Fruit fly (Drosophila melanogaster) whole organism, embryonic: ENCODE results near the gene Prx4.
A peak's percentile ranks its signal among the peaks of the same experiment; 100 is the strongest.

Experiments used
- B-H2 ChIP-seq: fragments of 200-800 bp; sonication (Bioruptor generic); optimal IDR thresholded peaks from 2 replicates; lab custom pipeline; 2018; ENCODE audit warnings: missing biosample characterization, mild to moderate bottlenecking, missing genetic modification characterization
- CG12155 ChIP-seq: fragments of 200-800 bp; sonication (Bioruptor generic); optimal IDR thresholded peaks from 3 replicates; lab custom pipeline; 2016; ENCODE audit warnings: missing biosample characterization, missing genetic modification characterization
- CG13424 ChIP-seq: fragments of 200-800 bp; sonication (Bioruptor generic); optimal IDR thresholded peaks from 2 replicates; lab custom pipeline; 2019; ENCODE audit warnings: missing biosample characterization, mild to moderate bottlenecking, missing genetic modification characterization, moderate library complexity
- CG15479 ChIP-seq: fragments of 200-800 bp; sonication (Bioruptor generic); optimal IDR thresholded peaks from 3 replicates; lab custom pipeline; 2019; ENCODE audit warnings: missing biosample characterization, mild to moderate bottlenecking, missing genetic modification characterization, moderate library complexity
- CG17359 ChIP-seq: fragments of 200-800 bp; sonication (Bioruptor generic); optimal IDR thresholded peaks from 3 replicates; lab custom pipeline; 2018; ENCODE audit warnings: missing biosample characterization, mild to moderate bottlenecking, missing genetic modification characterization, moderate library complexity
- CG17912 ChIP-seq: fragments of 200-800 bp; sonication (Bioruptor generic); optimal IDR thresholded peaks from 2 replicates; lab custom pipeline; 2018; ENCODE audit warnings: missing biosample characterization, mild to moderate bottlenecking, missing genetic modification characterization
- CG2712 ChIP-seq: fragments of 200-800 bp; optimal IDR thresholded peaks from 3 replicates; lab custom pipeline; 2019; ENCODE audit warnings: missing biosample characterization, mild to moderate bottlenecking, missing genetic modification characterization, moderate library complexity
- CG2889 ChIP-seq: fragments of 200-800 bp; sonication (Bioruptor generic); IDR thresholded peaks from 3 replicates; pipeline ENCODE4 v1.3.6; 2022; ENCODE audit warnings: missing biosample characterization, missing genetic modification characterization
- CG3163 ChIP-seq: fragments of 200-800 bp; sonication (Bioruptor generic); optimal IDR thresholded peaks from 3 replicates; lab custom pipeline; 2016; ENCODE audit warnings: missing biosample characterization, missing genetic modification characterization
- CG3847 ChIP-seq: fragments of 200-800 bp; sonication (Bioruptor generic); IDR thresholded peaks from 2 replicates; pipeline ENCODE4 v1.3.6; 2022; ENCODE audit warnings: missing biosample characterization, missing genetic modification characterization
- CG6254 ChIP-seq: fragments of 200-800 bp; sonication (Bioruptor generic); optimal IDR thresholded peaks from 3 replicates; lab custom pipeline; 2017; ENCODE audit warnings: mild to moderate bottlenecking, missing biosample characterization, missing genetic modification reagents, missing genetic modification characterization
- CG6654 ChIP-seq: fragments of 200-800 bp; sonication (Bioruptor generic); optimal IDR thresholded peaks from 2 replicates; lab custom pipeline; 2017; ENCODE audit warnings: missing biosample characterization, mild to moderate bottlenecking, missing genetic modification characterization
- CG6689 ChIP-seq: fragments of 200-800 bp; sonication (Bioruptor generic); IDR thresholded peaks from 2 replicates; pipeline ENCODE4 v1.3.6; 2022; ENCODE audit warnings: missing biosample characterization, missing genetic modification characterization
- CG9437 ChIP-seq: fragments of 200-800 bp; sonication (Bioruptor generic); optimal IDR thresholded peaks from 2 replicates; lab custom pipeline; 2018; ENCODE audit warnings: missing biosample characterization, mild to moderate bottlenecking, missing genetic modification characterization
- CG9817 ChIP-seq: fragments of 200-800 bp; sonication (Bioruptor generic); optimal IDR thresholded peaks from 2 replicates; lab custom pipeline; 2018; ENCODE audit warnings: missing biosample characterization, mild to moderate bottlenecking, missing genetic modification characterization, moderate library complexity
- CTCF ChIP-seq: fragments of 200-800 bp; sonication (Bioruptor generic); optimal IDR thresholded peaks from 2 replicates; lab custom pipeline; 2017; ENCODE audit warnings: missing biosample characterization, mild to moderate bottlenecking, missing genetic modification characterization, moderate library complexity
- Dll ChIP-seq: fragments of 200-800 bp; sonication (Bioruptor generic); IDR thresholded peaks from 4 replicates; pipeline ENCODE4 v1.3.6; 2022; ENCODE audit warnings: missing biosample characterization, missing genetic modification characterization; ENCODE audit not compliant: partially characterized antibody
- Doc2 ChIP-seq: fragments of 200-800 bp; sonication (Bioruptor generic); IDR thresholded peaks from 2 replicates; pipeline ENCODE4 v1.3.6; 2022; ENCODE audit warnings: missing biosample characterization, missing genetic modification characterization
- Doc3 ChIP-seq: fragments of 200-800 bp; sonication (Bioruptor generic); IDR thresholded peaks from 3 replicates; pipeline ENCODE4 v1.3.6; 2022; ENCODE audit warnings: missing biosample characterization, missing genetic modification characterization; ENCODE audit not compliant: partially characterized antibody
- Ets97D ChIP-seq: fragments of 200-800 bp; sonication (Bioruptor generic); optimal IDR thresholded peaks from 3 replicates; lab custom pipeline; 2016; ENCODE audit warnings: missing biosample characterization, missing genetic modification characterization
- HLH54F ChIP-seq: fragments of 200-800 bp; sonication (Bioruptor generic); optimal IDR thresholded peaks from 3 replicates; lab custom pipeline; 2016; ENCODE audit warnings: missing biosample characterization, missing genetic modification characterization
- Hr78 ChIP-seq, 2 experiments: fragments of 200-800 bp in 1 of 2; fragments of >200 bp in 1 of 2; sonication (Bioruptor generic) in 1 of 2; optimal IDR thresholded peaks; 2 replicates each; lab custom pipeline; 2017 to 2019; ENCODE audit warnings: missing biosample characterization in 2 of 2, missing genetic modification characterization in 2 of 2, mild to moderate bottlenecking in 1 of 2, moderate library complexity in 1 of 2
- Max ChIP-seq: fragments of 200-800 bp; sonication (Bioruptor generic); optimal IDR thresholded peaks from 2 replicates; lab custom pipeline; 2016; ENCODE audit warnings: missing biosample characterization, mild to moderate bottlenecking, missing genetic modification characterization
- Nf-YB ChIP-seq: fragments of 200-800 bp; sonication (Bioruptor generic); optimal IDR thresholded peaks from 3 replicates; lab custom pipeline; 2019; ENCODE audit warnings: missing biosample characterization, mild to moderate bottlenecking, missing genetic modification characterization, moderate library complexity
- Nf-YC ChIP-seq: fragments of 200-800 bp; optimal IDR thresholded peaks from 3 replicates; lab custom pipeline; 2019; ENCODE audit warnings: missing biosample characterization, mild to moderate bottlenecking, missing genetic modification characterization, moderate library complexity
- Oli ChIP-seq: fragments of 200-800 bp; sonication (Bioruptor generic); optimal IDR thresholded peaks from 2 replicates; lab custom pipeline; 2018; ENCODE audit warnings: missing biosample characterization, mild to moderate bottlenecking, missing genetic modification characterization, moderate library complexity
- Sox100B ChIP-seq: fragments of 200-800 bp; sonication (Bioruptor generic); optimal IDR thresholded peaks from 3 replicates; lab custom pipeline; 2018; ENCODE audit warnings: missing biosample characterization, mild to moderate bottlenecking, missing genetic modification characterization
- Trl ChIP-seq, 3 experiments: fragments of >200 bp in 2 of 3; fragments of 200-800 bp in 1 of 3; sonication (Bioruptor generic) in 1 of 3; optimal IDR thresholded peaks; 2 replicates in 1 of 3; 3 replicates in 2 of 3; lab custom pipeline; 2016 to 2017; ENCODE audit warnings: missing biosample characterization in 1 of 3, missing genetic modification characterization in 1 of 3
- Usf ChIP-seq: fragments of 200-800 bp; sonication (Bioruptor generic); optimal IDR thresholded peaks from 2 replicates; lab custom pipeline; 2017; ENCODE audit warnings: missing genotype, missing biosample characterization, missing genetic modification characterization
- YL-1 ChIP-seq: fragments of 200-800 bp; sonication (Bioruptor generic); optimal IDR thresholded peaks from 3 replicates; lab custom pipeline; 2017; ENCODE audit warnings: missing biosample characterization, mild to moderate bottlenecking, missing genetic modification characterization
- ap ChIP-seq: fragments of 200-800 bp; sonication (Bioruptor generic); IDR thresholded peaks from 2 replicates; pipeline ENCODE4 v1.3.6; 2022; ENCODE audit warnings: missing biosample characterization, missing genetic modification characterization
- bigmax ChIP-seq: fragments of 200-800 bp; sonication (Bioruptor generic); optimal IDR thresholded peaks from 2 replicates; lab custom pipeline; 2018; ENCODE audit warnings: missing biosample characterization, mild to moderate bottlenecking, missing genetic modification characterization
- corto ChIP-seq: fragments of 200-800 bp; sonication (Bioruptor generic); optimal IDR thresholded peaks from 2 replicates; lab custom pipeline; 2016; ENCODE audit warnings: missing biosample characterization, mild to moderate bottlenecking, missing genetic modification characterization, moderate library complexity
- crp ChIP-seq, 2 experiments: fragments of 200-800 bp; sonication (Bioruptor generic); optimal IDR thresholded peaks; 2 replicates in 1 of 2; 3 replicates in 1 of 2; lab custom pipeline; 2017; ENCODE audit warnings: missing biosample characterization in 2 of 2, missing genetic modification characterization in 2 of 2, mild to moderate bottlenecking in 1 of 2, moderate library complexity in 1 of 2
- cwo ChIP-seq: fragments of 200-800 bp; sonication (Bioruptor generic); optimal IDR thresholded peaks from 3 replicates; lab custom pipeline; 2017; ENCODE audit warnings: missing biosample characterization, missing genetic modification characterization, mild to moderate bottlenecking, moderate library complexity, missing genetic modification reagents
- dmrt11E ChIP-seq: fragments of 200-800 bp; sonication (Bioruptor generic); optimal IDR thresholded peaks from 3 replicates; lab custom pipeline; 2018; ENCODE audit warnings: missing biosample characterization, mild to moderate bottlenecking, missing genetic modification characterization, moderate library complexity
- grau ChIP-seq: fragments of 200-800 bp; optimal IDR thresholded peaks from 3 replicates; lab custom pipeline; 2019; ENCODE audit warnings: missing biosample characterization, mild to moderate bottlenecking, missing genetic modification characterization, moderate library complexity
- hth ChIP-seq: fragments of >200 bp; optimal IDR thresholded peaks from 2 replicates; lab custom pipeline; 2017; ENCODE audit warnings: inconsistent platforms
- inv ChIP-seq: fragments of 200-800 bp; sonication (Bioruptor generic); IDR thresholded peaks from 2 replicates; pipeline ENCODE4 v1.3.6; 2022; ENCODE audit warnings: missing biosample characterization, missing genetic modification characterization; ENCODE audit not compliant: partially characterized antibody
- jumu ChIP-seq: fragments of 200-800 bp; sonication (Bioruptor generic); optimal IDR thresholded peaks from 3 replicates; lab custom pipeline; 2016; ENCODE audit warnings: missing biosample characterization, missing genetic modification characterization
- kah ChIP-seq: fragments of 200-800 bp; sonication (Bioruptor generic); optimal IDR thresholded peaks from 2 replicates; lab custom pipeline; 2018; ENCODE audit warnings: missing biosample characterization, mild to moderate bottlenecking, missing genetic modification characterization
- kay ChIP-seq: fragments of 200-800 bp; sonication (Bioruptor generic); optimal IDR thresholded peaks from 2 replicates; lab custom pipeline; 2016; ENCODE audit warnings: missing biosample characterization, missing genetic modification characterization
- mld ChIP-seq: fragments of 200-800 bp; sonication (Bioruptor generic); IDR thresholded peaks from 3 replicates; pipeline ENCODE4 v1.3.6; 2022; ENCODE audit warnings: missing biosample characterization, missing genetic modification characterization; ENCODE audit not compliant: partially characterized antibody
- p53 ChIP-seq: fragments of 200-800 bp; sonication (Bioruptor generic); optimal IDR thresholded peaks from 2 replicates; lab custom pipeline; 2016; ENCODE audit warnings: missing biosample characterization, missing genetic modification characterization
- peb ChIP-seq: fragments of 200-800 bp; sonication (Bioruptor generic); IDR thresholded peaks from 2 replicates; pipeline ENCODE4 v1.3.6; 2022; ENCODE audit warnings: missing biosample characterization, missing genetic modification characterization
- repo ChIP-seq: fragments of 200-800 bp; sonication (Bioruptor generic); optimal IDR thresholded peaks from 2 replicates; lab custom pipeline; 2016; ENCODE audit warnings: missing biosample characterization, missing genetic modification characterization
- sens ChIP-seq: fragments of 200-800 bp; sonication (Bioruptor generic); peaks from one replicate; lab custom pipeline; 2016; ENCODE audit warnings: missing biosample characterization, missing genetic modification characterization
- shn ChIP-seq: fragments of 200-800 bp; sonication (Bioruptor generic); optimal IDR thresholded peaks from 3 replicates; lab custom pipeline; 2016; ENCODE audit warnings: missing biosample characterization, missing genetic modification characterization
- sisA ChIP-seq: fragments of 200-800 bp; sonication (Bioruptor generic); IDR thresholded peaks from 2 replicates; pipeline ENCODE4 v1.3.6; 2022; ENCODE audit warnings: missing biosample characterization, missing genetic modification characterization
- wek ChIP-seq: fragments of 200-800 bp; sonication (Bioruptor generic); optimal IDR thresholded peaks from 3 replicates; lab custom pipeline; 2018; ENCODE audit warnings: missing biosample characterization, mild to moderate bottlenecking, missing genetic modification characterization, moderate library complexity

Prx4 gene

dm6 chr3L:3077568-3078107 lies 35.5 kb downstream of the Prx4 start (continued):
- TF ChIP-seq CG9437 (GFP tag; lab: Kevin White, UChicago) (no peak), mld (no peak), Max (GFP tag; lab: Kevin White, UChicago) (no peak), corto (GFP tag; lab: Kevin White, UChicago) (no peak), CG9817 (tag; lab: Kevin White, UChicago) (no peak), CTCF (GFP tag; lab: Kevin White, UChicago) (no peak), CG3847 (peak; percentile 28; the same call in 1 of the 2 replicates), kay (peak; percentile 45), CG17912 (peak; percentile 44), Dll (GFP tag; lab: Robert Waterston, UW) (0 out of 4 replicates have a peak, but pooled peaks have one; percentile 24), bigmax (peak; percentile 35), CG12155 (GFP tag; lab: Kevin White, UChicago) (peak; percentile 3), peb (no peak), B-H2 (peak; percentile 73), CG2712 (tag; lab: Kevin White, UChicago) (peak; percentile 17), CG2889 (GFP tag; lab: Robert Waterston, UW) (no peak), hth (lab: Kevin White, UChicago) (no peak), Usf (GFP tag; lab: Kevin White, UChicago) (no peak), Nf-YB (GFP tag; lab: Kevin White, UChicago) (no peak), CG15479 (no peak), sisA (GFP tag; lab: Robert Waterston, UW) (no peak), jumu (GFP tag; lab: Kevin White, UChicago) (no peak), Oli (tag; lab: Kevin White, UChicago) (no peak), Nf-YC (tag; lab: Kevin White, UChicago) (peak; percentile 30), CG6689 (GFP tag; lab: Robert Waterston, UW) (no peak), CG6654 (GFP tag; lab: Kevin White, UChicago) (peak; percentile 95), crp (GFP tag; optimal IDR thresholded peaks at IDR 0.05; lab: Kevin White, UChicago) (peak in 1 of 2 experiments; percentile 15), CG17359 (tag; lab: Kevin White, UChicago) (peak; percentile 29), grau (no peak), Ets97D (no peak), Hr78 (GFP tag; optimal IDR thresholded peaks at IDR 0.05; lab: Kevin White, UChicago) (peak in 1 of 2 experiments; percentile 89), CG6254 (no peak), Doc2 (GFP tag; lab: Robert Waterston, UW) (no peak), p53 (GFP tag; lab: Kevin White, UChicago) (peak; percentile 34), Sox100B (GFP tag; lab: Kevin White, UChicago) (no peak), wek (GFP tag; lab: Kevin White, UChicago) (peak; percentile 63), Trl (optimal IDR thresholded peaks at IDR 0.05; lab: Kevin White, UChicago) (peak; percentile 60 to 87), Trl (GFP tag; optimal IDR thresholded peaks at IDR 0.05; lab: Kevin White, UChicago) (peak; percentile 68), dmrt11E (tag; lab: Kevin White, UChicago) (no peak), CG13424 (tag; lab: Kevin White, UChicago) (no peak), cwo (GFP tag; lab: Kevin White, UChicago) (peak; percentile 72), YL-1 (GFP tag; lab: Kevin White, UChicago) (no peak), inv (GFP tag; lab: Robert Waterston, UW) (0 out of 2 replicates have a peak, but pooled peaks have one; percentile 27), kah (GFP tag; lab: Kevin White, UChicago) (peak; percentile 10), shn (GFP tag; lab: Kevin White, UChicago) (peak; percentile 8), ap (GFP tag; lab: Robert Waterston, UW) (no peak), repo (GFP tag; lab: Kevin White, UChicago) (peak; percentile 31), CG3163 (GFP tag; lab: Kevin White, UChicago) (peak; percentile 46), sens (GFP tag; lab: Kevin White, UChicago) (peak; percentile 53), HLH54F (GFP tag; lab: Kevin White, UChicago) (no peak), Doc3 (no peak)
